Worm (Caenorhabditis elegans) whole organism, young adult: ENCODE measurements around the gene C23G10.5.
"Not testable (repeated sequence)": the region's sequence is repeated elsewhere in the genome, so short reads cannot be mapped to it uniquely, and the experiment has no call there.

ENCODE experiments used
- Y53F4B.3 ChIP-seq: fragments of 200-800 bp; sonication (Bioruptor generic); IDR thresholded peaks from 2 replicates; pipeline ENCODE4 v1.3.6; 2022; ENCODE audit warnings: missing genetic modification reagents, missing genetic modification characterization, missing compliant biosample characterization
- dox-1 ChIP-seq: fragments of 200-800 bp; sonication (Bioruptor generic); IDR thresholded peaks from 2 replicates; pipeline ENCODE4 v1.3.6; 2022; ENCODE audit warnings: missing genetic modification reagents, missing genetic modification characterization, missing compliant biosample characterization
- lir-1 ChIP-seq: fragments of 200-800 bp; sonication (Bioruptor generic); conservative IDR thresholded peaks from 2 replicates; pipeline ENCODE4 v1.3.6; 2022; ENCODE audit warnings: missing genetic modification reagents, missing genetic modification characterization, missing compliant biosample characterization
- madf-3 ChIP-seq: fragments of 200-800 bp; sonication (Bioruptor generic); IDR thresholded peaks from 2 replicates; pipeline ENCODE4 v1.3.6; 2022; ENCODE audit warnings: missing genetic modification reagents, missing genetic modification characterization, missing compliant biosample characterization

ce11 chrIII:6153112-6153511 is 37.8 kb upstream of the C23G10.5 start:
- not testable (repeated sequence) for TF ChIP-seq dox-1 (GFP tag; lab: Robert Waterston, UW); madf-3; lir-1 (GFP tag; lab: Robert Waterston, UW); Y53F4B.3
